Fruit fly (Drosophila melanogaster): Measurements from ENCODE around the gene CG12725.

The CG12725 gene

DNA sequence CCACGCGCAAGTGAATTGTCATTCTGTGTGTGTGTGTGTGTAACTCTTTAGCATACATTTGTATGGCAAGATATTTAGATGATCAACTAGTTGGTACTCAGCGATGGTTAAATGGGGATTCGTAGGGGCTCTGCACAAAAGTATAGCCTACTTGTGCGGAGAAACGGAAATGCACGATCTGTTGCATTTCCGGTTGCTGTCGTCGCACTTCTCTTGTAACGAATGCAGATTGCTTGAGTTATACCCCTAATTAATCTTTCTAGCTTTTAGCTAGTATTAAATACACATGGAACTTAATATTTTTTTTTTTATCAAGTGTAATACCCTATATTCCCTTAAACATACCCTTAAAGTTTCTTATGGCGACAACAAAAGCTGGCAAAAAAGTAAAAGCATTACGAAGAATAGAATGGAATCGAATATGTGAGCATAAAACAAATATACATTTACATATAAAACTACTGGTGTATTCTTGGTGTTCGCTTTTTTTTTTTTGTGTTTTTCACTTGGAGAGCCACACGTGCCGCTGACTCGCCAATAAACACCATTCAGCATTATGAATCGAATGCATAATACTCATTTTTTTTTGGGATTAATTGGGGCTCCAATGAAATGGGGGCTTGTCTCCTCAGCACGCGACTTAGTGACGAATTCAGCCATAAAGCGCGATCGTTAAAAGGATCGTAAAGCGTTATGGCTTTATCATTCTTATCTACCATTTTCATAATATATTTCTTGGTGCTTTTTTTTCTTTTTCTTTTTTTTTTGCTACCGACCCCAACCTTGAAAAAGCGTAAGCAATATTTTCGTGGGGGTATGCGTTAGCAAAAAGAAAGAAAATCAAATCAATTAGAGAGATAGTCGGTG, 11.3 kb downstream of the CG12725 start (continued):
- no peak for TF ChIP-seq CG30020 (tag; optimal IDR thresholded peaks at IDR 0.05)
- TF ChIP-seq pnt (GFP tag; optimal IDR thresholded peaks at IDR 0.05) = no peak
- TF ChIP-seq ind (GFP tag; optimal IDR thresholded peaks at IDR 0.05) = peak; percentile 51
- TF ChIP-seq Drgx (GFP tag; IDR thresholded peaks at IDR 0.05) = no peak
- peak; percentile 84 for TF ChIP-seq CG9932 (GFP tag; IDR thresholded peaks at IDR 0.05)
- no peak for TF ChIP-seq CG11398 (GFP tag; optimal IDR thresholded peaks at IDR 0.05)
- no peak for TF ChIP-seq ap (GFP tag; IDR thresholded peaks at IDR 0.05)
- TF ChIP-seq Hr3 (GFP tag; optimal IDR thresholded peaks at IDR 0.05) = peak; percentile 12
- TF ChIP-seq da (GFP tag; optimal IDR thresholded peaks at IDR 0.05) = no peak
- TF ChIP-seq CG5245 (GFP tag; optimal IDR thresholded peaks at IDR 0.05) = no peak
- TF ChIP-seq Abd-B (GFP tag; optimal IDR thresholded peaks at IDR 0.05) = peak; percentile 5
- TF ChIP-seq ac (GFP tag; optimal IDR thresholded peaks at IDR 0.05) = no peak
- no peak for TF ChIP-seq Trl (optimal IDR thresholded peaks at IDR 0.05)
- TF ChIP-seq Trl (GFP tag; optimal IDR thresholded peaks at IDR 0.05) = peak; percentile 47
- TF ChIP-seq Atf3 (GFP tag; optimal IDR thresholded peaks at IDR 0.05) = no peak
- TF ChIP-seq Sin3A (optimal IDR thresholded peaks at IDR 0.05) = no peak
- TF ChIP-seq ssp (GFP tag; IDR thresholded peaks at IDR 0.05) = no peak
- no peak for TF ChIP-seq sd (tag; optimal IDR thresholded peaks at IDR 0.05)
- no peak for TF ChIP-seq sob (GFP tag; IDR thresholded peaks at IDR 0.05)
- no peak for TF ChIP-seq dm (GFP tag; optimal IDR thresholded peaks at IDR 0.05)
- no peak for TF ChIP-seq crp (GFP tag; optimal IDR thresholded peaks at IDR 0.05)
- peak; percentile 54 for TF ChIP-seq CG10274 (GFP tag; optimal IDR thresholded peaks at IDR 0.05)
- TF ChIP-seq Poxn (GFP tag; IDR thresholded peaks at IDR 0.05) = peak; percentile 67
- peak in 1 of 2 experiments; percentile 54 for TF ChIP-seq dpn (GFP tag; optimal IDR thresholded peaks at IDR 0.05)
- TF ChIP-seq CG8290 (GFP tag; optimal IDR thresholded peaks at IDR 0.05) = no peak
- peak in 1 of 2 experiments; percentile 55 for TF ChIP-seq CG8290 (tag; optimal IDR thresholded peaks at IDR 0.05)
- peak; percentile 92 for TF ChIP-seq Med (GFP tag)
- no peak for TF ChIP-seq Hey (tag; optimal IDR thresholded peaks at IDR 0.05)
- peak; percentile 78 for TF ChIP-seq Rfx (GFP tag; IDR thresholded peaks at IDR 0.05)
- peak; percentile 13 for TF ChIP-seq Hand (GFP tag; optimal IDR thresholded peaks at IDR 0.05)
- TF ChIP-seq CG12299 (tag; optimal IDR thresholded peaks at IDR 0.05) = no peak
- TF ChIP-seq fru (optimal IDR thresholded peaks at IDR 0.05) = no peak
- TF ChIP-seq CG31441 (GFP tag; IDR thresholded peaks at IDR 0.05) = no peak
- no peak for TF ChIP-seq Sry-β (GFP tag; optimal IDR thresholded peaks at IDR 0.05)
- TF ChIP-seq tna (GFP tag; IDR thresholded peaks at IDR 0.05; ENCODE audit: partially characterized antibody) = no peak
- no peak for TF ChIP-seq Ssrp (tag; optimal IDR thresholded peaks at IDR 0.05)
- TF ChIP-seq CG31224 (GFP tag; IDR thresholded peaks at IDR 0.05) = peak; percentile 60; the same call in 1 of the 2 replicates
- TF ChIP-seq lov (optimal IDR thresholded peaks at IDR 0.05) = no peak
- TF ChIP-seq lov (GFP tag; IDR thresholded peaks at IDR 0.05) = no peak
- no peak for TF ChIP-seq mld (GFP tag; IDR thresholded peaks at IDR 0.05; ENCODE audit: partially characterized antibody)
- no peak for TF ChIP-seq ttk (GFP tag; IDR thresholded peaks at IDR 0.05)
- TF ChIP-seq CG9727 (GFP tag; optimal IDR thresholded peaks at IDR 0.05) = peak; percentile 66
- peak; percentile 77 for TF ChIP-seq CG2678 (tag; optimal IDR thresholded peaks at IDR 0.05)
- peak; percentile 43 for TF ChIP-seq CG3847 (GFP tag; IDR thresholded peaks at IDR 0.05)
- TF ChIP-seq Asciz (GFP tag; optimal IDR thresholded peaks at IDR 0.05) = no peak
- TF ChIP-seq Ada2b (GFP tag; IDR thresholded peaks at IDR 0.05) = 0 out of 2 replicates have a peak, but pooled peaks have one; percentile 14
- peak; percentile 22 for TF ChIP-seq CG11504 (tag; optimal IDR thresholded peaks at IDR 0.05)
- TF ChIP-seq CG3163 (GFP tag; optimal IDR thresholded peaks at IDR 0.05) = peak; percentile 39
- TF ChIP-seq Max (GFP tag; optimal IDR thresholded peaks at IDR 0.05) = no peak
- TF ChIP-seq CG3065 (GFP tag; optimal IDR thresholded peaks at IDR 0.05) = no peak
- TF ChIP-seq CG17829 (tag; optimal IDR thresholded peaks at IDR 0.05) = no peak
